1 fruit fly cellular context compared by ENCODE assay signal in genomic region chr2L:7294964-7295363, dm6.
TF ChIP-seq lines count a peak whose summit lies in the region.

No protein-coding gene starts in this region.

TF ChIP-seq in whole organism, embryonic, 481 proteins besides CTCF, POLR2A, EP300 and RAD21 (continued from another document):
- no peak for TF ChIP-seq amos (GFP tag; IDR thresholded peaks at IDR 0.05; lab: Robert Waterston, UW; ENCODE audit: partially characterized antibody)
- no peak for TF ChIP-seq CG3838 (GFP tag; optimal IDR thresholded peaks at IDR 0.05; lab: Kevin White, UChicago)
- TF ChIP-seq NK7.1 (GFP tag; optimal IDR thresholded peaks at IDR 0.05; lab: Kevin White, UChicago) = no peak
- no peak for TF ChIP-seq Jarid2 (GFP tag; optimal IDR thresholded peaks at IDR 0.05; lab: Kevin White, UChicago)
- TF ChIP-seq gt (GFP tag; IDR thresholded peaks at IDR 0.05; lab: Robert Waterston, UW) = no peak
- TF ChIP-seq Xbp1 (GFP tag; optimal IDR thresholded peaks at IDR 0.05; lab: Kevin White, UChicago) = peak; percentile 51
- TF ChIP-seq z (GFP tag; IDR thresholded peaks at IDR 0.05; lab: Robert Waterston, UW) = 0 out of 3 replicates have a peak, but pooled peaks have one; percentile 28
- peak; percentile 70 for TF ChIP-seq CG17829 (tag; optimal IDR thresholded peaks at IDR 0.05; lab: Kevin White, UChicago)
- TF ChIP-seq NFAT (GFP tag; IDR thresholded peaks at IDR 0.05; lab: Robert Waterston, UW) = no peak
- no peak for TF ChIP-seq cato (GFP tag; optimal IDR thresholded peaks at IDR 0.05; lab: Kevin White, UChicago; ENCODE audit: borderline replicate concordance)
- TF ChIP-seq btn (GFP tag; optimal IDR thresholded peaks at IDR 0.05; lab: Kevin White, UChicago) = no peak
- TF ChIP-seq CG7556 (GFP tag; optimal IDR thresholded peaks at IDR 0.05; lab: Kevin White, UChicago) = peak; percentile 17
- TF ChIP-seq CG9817 (tag; optimal IDR thresholded peaks at IDR 0.05; lab: Kevin White, UChicago) = no peak
- no peak for TF ChIP-seq yki (optimal IDR thresholded peaks at IDR 0.05; lab: Kevin White, UChicago)
- TF ChIP-seq CG14014 (GFP tag; IDR thresholded peaks at IDR 0.05; lab: Robert Waterston, UW) = no peak
- TF ChIP-seq CG31365 (tag; optimal IDR thresholded peaks at IDR 0.05; lab: Kevin White, UChicago) = no peak
- TF ChIP-seq gem (tag; optimal IDR thresholded peaks at IDR 0.05; lab: Kevin White, UChicago) = peak; percentile 71
- no peak for TF ChIP-seq Aef1 (GFP tag; IDR thresholded peaks at IDR 0.05; lab: Robert Waterston, UW)
- TF ChIP-seq lilli (GFP tag; optimal IDR thresholded peaks at IDR 0.05; lab: Kevin White, UChicago) = peak; percentile 43
- TF ChIP-seq stc (GFP tag; IDR thresholded peaks at IDR 0.05; lab: Robert Waterston, UW) = no peak
- TF ChIP-seq slp2 (GFP tag; optimal IDR thresholded peaks at IDR 0.05; lab: Kevin White, UChicago) = no peak
- peak; percentile 79 for TF ChIP-seq CG1603 (tag; optimal IDR thresholded peaks at IDR 0.05; lab: Kevin White, UChicago)
- peak; percentile 45 for TF ChIP-seq CG10267 (tag; optimal IDR thresholded peaks at IDR 0.05; lab: Kevin White, UChicago)
- TF ChIP-seq exex (tag; optimal IDR thresholded peaks at IDR 0.05; lab: Kevin White, UChicago) = no peak
- no peak for TF ChIP-seq org-1 (GFP tag; optimal IDR thresholded peaks at IDR 0.05; lab: Kevin White, UChicago)
- TF ChIP-seq Antp (GFP tag; optimal IDR thresholded peaks at IDR 0.05; lab: Kevin White, UChicago) = no peak
- no peak for TF ChIP-seq lab (GFP tag; optimal IDR thresholded peaks at IDR 0.05; lab: Kevin White, UChicago)
- TF ChIP-seq nau (GFP tag; optimal IDR thresholded peaks at IDR 0.05; lab: Kevin White, UChicago) = no peak
- TF ChIP-seq Lhr (GFP tag; optimal IDR thresholded peaks at IDR 0.05; lab: Kevin White, UChicago) = no peak
- TF ChIP-seq CG12155 (GFP tag; optimal IDR thresholded peaks at IDR 0.05; lab: Kevin White, UChicago) = no peak
- TF ChIP-seq Med (GFP tag; lab: Kevin White, UChicago) = peak; percentile 29
- peak; percentile 70 for TF ChIP-seq row (GFP tag; IDR thresholded peaks at IDR 0.05; lab: Robert Waterston, UW)
- no peak for TF ChIP-seq tgo (GFP tag; IDR thresholded peaks at IDR 0.05; lab: Robert Waterston, UW)
- TF ChIP-seq CG31388 (GFP tag; optimal IDR thresholded peaks at IDR 0.05; lab: Kevin White, UChicago) = no peak
- TF ChIP-seq gsb (GFP tag; IDR thresholded peaks at IDR 0.05; lab: Robert Waterston, UW) = no peak
- TF ChIP-seq Nf-YB (GFP tag; optimal IDR thresholded peaks at IDR 0.05; lab: Kevin White, UChicago) = peak; percentile 69
- no peak for TF ChIP-seq CG10654 (GFP tag; optimal IDR thresholded peaks at IDR 0.05; lab: Kevin White, UChicago)
- no peak for TF ChIP-seq CG10543 (GFP tag; optimal IDR thresholded peaks at IDR 0.05; lab: Kevin White, UChicago)
- no peak for TF ChIP-seq CG6854 (GFP tag; optimal IDR thresholded peaks at IDR 0.05; lab: Kevin White, UChicago)
